Worm (Caenorhabditis elegans): Measurements from ENCODE around the gene F10C2.4.

The F10C2.4 gene

ce11 chrV:12001747-12002456 is 39.5 kb upstream of the F10C2.4 start, which contains the start of gene gcy-33 (continued):
- TF ChIP-seq mel-28 (tag; optimal IDR thresholded peaks at IDR 0.05; ENCODE audit: borderline replicate concordance) (no peak), dox-1 (GFP tag; IDR thresholded peaks at IDR 0.05) (peak; percentile 82), B0336.3 (GFP tag; IDR thresholded peaks at IDR 0.05) (peak; percentile 91), snpc-1.3 (tag; optimal IDR thresholded peaks at IDR 0.05; ENCODE audit: insufficient read depth) (peak; percentile 87), snpc-4 (GFP tag; optimal IDR thresholded peaks at IDR 0.05) (no peak), snpc-4 (tag; optimal IDR thresholded peaks at IDR 0.05) (peak; percentile 42 to 87 (median 76)), tbp1 (GFP tag; optimal IDR thresholded peaks at IDR 0.05) (peak; percentile 99), ztf-3 (GFP tag; optimal IDR thresholded peaks at IDR 0.05) (no peak), zfh-2 (GFP tag; conservative IDR thresholded peaks at IDR 0.05) (no peak), ztf-6 (GFP tag; IDR thresholded peaks at IDR 0.05) (peak; percentile 63; the same call in 1 of the 2 replicates), dpff-1 (tag; optimal IDR thresholded peaks at IDR 0.05) (peak; percentile 75), akir-1 (GFP tag; optimal IDR thresholded peaks at IDR 0.05) (peak; percentile 66), ceh-40 (GFP tag; IDR thresholded peaks at IDR 0.05) (peak; percentile 12; the same call in 1 of the 2 replicates), B0035.1 (tag; optimal IDR thresholded peaks at IDR 0.05) (peak; percentile 72), unc-130 (GFP tag; optimal IDR thresholded peaks at IDR 0.05) (peak; percentile 72), Y67H2A.10 (GFP tag; conservative IDR thresholded peaks at IDR 0.05) (peak; percentile 28; the same call in 1 of the 2 replicates), ccch-3 (GFP tag; optimal IDR thresholded peaks at IDR 0.05) (no peak), ztf-22 (GFP tag; optimal IDR thresholded peaks at IDR 0.05) (peak; percentile 94), T26A5.8 (tag; optimal IDR thresholded peaks at IDR 0.05) (peak; percentile 83), F37B4.10 (GFP tag; IDR thresholded peaks at IDR 0.05) (no peak), snpc-3.4 (tag; optimal IDR thresholded peaks at IDR 0.05) (peak; percentile 56), Y53F4B.3 (GFP tag; IDR thresholded peaks at IDR 0.05) (0 out of 2 replicates have a peak, but pooled peaks have one; percentile 32), ceh-100 (GFP tag; IDR thresholded peaks at IDR 0.05) (peak; percentile 79), him-1 (tag; optimal IDR thresholded peaks at IDR 0.05) (peak; percentile 93), rec-8 (tag; optimal IDR thresholded peaks at IDR 0.05) (peak; percentile 55 to 92), gei-17 (GFP tag; optimal IDR thresholded peaks at IDR 0.05) (peak; percentile 77), T07F8.4 (tag; optimal IDR thresholded peaks at IDR 0.05) (peak; percentile 76), ztf-18 (tag; optimal IDR thresholded peaks at IDR 0.05) (peak; percentile 75), Y79H2A.3 (GFP tag; conservative IDR thresholded peaks at IDR 0.05) (0 out of 2 replicates have a peak, but pooled peaks have one; percentile 19), unc-62 (GFP tag; optimal IDR thresholded peaks at IDR 0.05) (no peak), mxl-1 (tag; optimal IDR thresholded peaks at IDR 0.05) (peak; percentile 73), tlf-1 (GFP tag; optimal IDR thresholded peaks at IDR 0.05) (peak; percentile 75), lin-54 (GFP tag; optimal IDR thresholded peaks at IDR 0.05) (peak; percentile 73), D2030.7 (GFP tag; IDR thresholded peaks at IDR 0.05) (peak; percentile 72), lin-26 (GFP tag; IDR thresholded peaks at IDR 0.05) (peak; percentile 92), ceh-91 (GFP tag; IDR thresholded peaks at IDR 0.05) (no peak), nfyb-1 (GFP tag; IDR thresholded peaks at IDR 0.05) (peak; percentile 95), ceh-58 (GFP tag; IDR thresholded peaks at IDR 0.05) (0 out of 2 replicates have a peak, but pooled peaks have one; percentile 15), madf-8 (GFP tag; conservative IDR thresholded peaks at IDR 0.05) (peak; percentile 47), lag-1 (GFP tag; IDR thresholded peaks at IDR 0.05) (peak; percentile 85; the same call in 1 of the 2 replicates), mes-4 (tag; optimal IDR thresholded peaks at IDR 0.05) (peak; percentile 46), C06A6.2 (GFP tag; conservative IDR thresholded peaks at IDR 0.05) (peak; percentile 72; the same call in 1 of the 2 replicates), hsf-1 (GFP tag; IDR thresholded peaks at IDR 0.05) (peak; percentile 68), F23B12.7 (tag; optimal IDR thresholded peaks at IDR 0.05; ENCODE audit: insufficient read depth) (no peak), lir-1 (GFP tag; conservative IDR thresholded peaks at IDR 0.05) (peak; percentile 59; the same call in 1 of the 2 replicates), lsy-27 (tag; optimal IDR thresholded peaks at IDR 0.05; ENCODE audit: borderline replicate concordance, insufficient read depth) (peak; percentile 64)

Measured in whole organism, young adult.